Fruit fly (Drosophila melanogaster) whole organism, wandering third instar larva: Measurements from ENCODE around the gene CG15423.

ENCODE experiments used
- CrebA ChIP-seq: fragments of 200-800 bp; sonication (Bioruptor generic); optimal IDR thresholded peaks from 2 replicates; lab custom pipeline; 2016; ENCODE audit warnings: missing biosample characterization, mild to moderate bottlenecking, missing genetic modification characterization, borderline replicate concordance
- Dfd ChIP-seq: fragments of >200 bp; optimal IDR thresholded peaks from 2 replicates; lab custom pipeline; 2017; ENCODE audit warnings: missing biosample characterization, missing genetic modification characterization
- Hr78 ChIP-seq: fragments of >200 bp; optimal IDR thresholded peaks from 2 replicates; lab custom pipeline; 2017; ENCODE audit warnings: missing biosample characterization, missing genetic modification characterization
- Myc ChIP-seq: fragments of >200 bp; optimal IDR thresholded peaks from 2 replicates; lab custom pipeline; 2017
- Sp1 ChIP-seq: fragments of 200-800 bp; sonication (Bioruptor generic); optimal IDR thresholded peaks from 3 replicates; lab custom pipeline; 2019; ENCODE audit warnings: missing biosample characterization, mild to moderate bottlenecking, missing genetic modification characterization, moderate library complexity
- lola ChIP-seq: fragments of >200 bp; optimal IDR thresholded peaks from 2 replicates; lab custom pipeline; 2017; ENCODE audit warnings: missing biosample characterization, missing genetic modification characterization
- pan ChIP-seq: fragments of >200 bp; optimal IDR thresholded peaks from 2 replicates; lab custom pipeline; 2017
- usp ChIP-seq: fragments of >200 bp; optimal IDR thresholded peaks from 2 replicates; lab custom pipeline; 2017; ENCODE audit warnings: missing biosample characterization, missing genetic modification characterization

DNA sequence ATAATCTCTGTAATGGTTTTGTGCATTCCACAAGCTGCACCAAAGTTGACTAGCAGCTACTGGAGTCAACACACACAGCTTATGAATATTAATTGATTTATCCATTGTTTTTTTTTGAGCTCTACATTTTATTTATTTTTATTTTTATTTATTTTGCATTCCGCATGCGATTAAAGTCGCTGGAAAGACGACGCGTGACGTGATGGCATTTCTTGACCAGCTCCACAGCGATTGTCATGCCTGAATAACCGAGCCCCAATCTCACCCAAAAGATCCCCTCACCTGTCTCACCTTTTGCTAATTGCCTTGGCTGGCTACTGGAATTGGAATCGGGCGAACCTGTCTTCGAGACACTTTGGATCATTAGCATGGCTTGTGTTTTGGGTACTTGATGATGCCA is 30.5 kb downstream of the CG15423 start:
- TF ChIP-seq CrebA (GFP tag; lab: Kevin White, UChicago): no peak
- TF ChIP-seq pan (lab: Kevin White, UChicago): no peak
- no peak for TF ChIP-seq usp (GFP tag; lab: Kevin White, UChicago)
- TF ChIP-seq Myc (lab: Kevin White, UChicago): no peak
- TF ChIP-seq Hr78 (GFP tag; lab: Kevin White, UChicago): no peak
- TF ChIP-seq Sp1: no peak
- TF ChIP-seq Dfd (GFP tag; lab: Kevin White, UChicago): no peak
- TF ChIP-seq lola (GFP tag; lab: Kevin White, UChicago): no peak
